Worm (Caenorhabditis elegans) whole organism, L1 larva: Measurements from ENCODE around the gene Y17D7C.6.

Source experiments
- lin-39 ChIP-seq: fragments of 150-350 bp; optimal IDR thresholded peaks from 2 replicates; lab custom pipeline; 2014; ENCODE audit warnings: missing biosample characterization, missing genetic modification reagents, missing genetic modification characterization
- nhr-76 ChIP-seq: sonication (generic microtip); optimal IDR thresholded peaks from 2 replicates; lab custom pipeline; 2017; ENCODE audit warnings: missing biosample characterization, missing genetic modification characterization

DNA sequence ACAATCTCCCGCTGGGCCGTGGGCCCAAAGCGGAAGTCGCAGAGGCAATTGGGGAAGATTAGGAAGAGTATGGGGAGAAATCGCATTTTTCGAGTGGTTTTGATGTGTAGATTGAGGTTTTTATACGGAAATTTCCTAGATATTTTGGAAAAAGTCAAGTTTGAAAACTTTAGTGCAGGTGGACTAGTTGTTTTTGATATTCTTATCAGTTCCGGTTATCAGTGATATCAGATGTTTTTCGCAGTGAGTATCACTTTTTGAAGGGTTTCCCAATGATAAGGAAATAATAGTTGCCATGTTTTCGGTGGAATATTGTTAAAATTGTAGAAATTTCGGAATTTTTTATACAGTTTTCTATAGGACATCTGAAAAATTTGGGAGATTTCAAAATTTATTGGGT is 24.8 kb downstream of the Y17D7C.6 start, which contains the start of gene scl-20:
- no peak for TF ChIP-seq lin-39 (tag; lab: Kevin White, UChicago)
- no peak for TF ChIP-seq nhr-76 (tag; lab: Kevin White, UChicago)
